Fruit fly (Drosophila melanogaster) whole organism, embryonic: ENCODE results near the gene CG32280.
A peak's percentile ranks its signal among the peaks of the same experiment; 100 is the strongest.

Experiments used
- Aef1 ChIP-seq: fragments of 200-800 bp; sonication (Bioruptor generic); IDR thresholded peaks from 3 replicates; pipeline ENCODE4 v1.3.6; 2022; ENCODE audit warnings: missing biosample characterization, missing genetic modification characterization
- Asciz ChIP-seq: fragments of 200-800 bp; sonication (Bioruptor generic); optimal IDR thresholded peaks from 2 replicates; lab custom pipeline; 2017; ENCODE audit warnings: missing biosample characterization, mild to moderate bottlenecking, missing genetic modification characterization, missing genetic modification reagents
- CG15011 ChIP-seq: fragments of 200-800 bp; sonication (Bioruptor generic); optimal IDR thresholded peaks from 3 replicates; lab custom pipeline; 2018; ENCODE audit warnings: missing biosample characterization, mild to moderate bottlenecking, missing genetic modification characterization
- CG15601 ChIP-seq: fragments of 200-800 bp; sonication (Bioruptor generic); optimal IDR thresholded peaks from 3 replicates; lab custom pipeline; 2019; ENCODE audit warnings: missing biosample characterization, mild to moderate bottlenecking, missing genetic modification characterization, moderate library complexity
- CG16813 ChIP-seq: fragments of 200-800 bp; sonication (Bioruptor generic); IDR thresholded peaks from 3 replicates; pipeline ENCODE4 v1.3.6; 2022; ENCODE audit warnings: missing biosample characterization, missing genetic modification characterization; ENCODE audit not compliant: partially characterized antibody
- CG17612 ChIP-seq: fragments of 200-800 bp; sonication (Bioruptor generic); IDR thresholded peaks from 2 replicates; pipeline ENCODE4 v1.3.6; 2022; ENCODE audit warnings: missing biosample characterization, missing genetic modification characterization
- CG30403 ChIP-seq: fragments of 200-800 bp; sonication (Bioruptor generic); optimal IDR thresholded peaks from 3 replicates; lab custom pipeline; 2016; ENCODE audit warnings: missing biosample characterization, missing genetic modification characterization
- CG32772 ChIP-seq: fragments of 200-800 bp; sonication (Bioruptor generic); IDR thresholded peaks from 2 replicates; pipeline ENCODE4 v1.3.6; 2022; ENCODE audit warnings: missing biosample characterization, missing genetic modification characterization
- CG4328 ChIP-seq: fragments of 200-800 bp; sonication (Bioruptor generic); optimal IDR thresholded peaks from 3 replicates; lab custom pipeline; 2017; ENCODE audit warnings: missing biosample characterization, missing genetic modification reagents, missing genetic modification characterization
- CG43689 ChIP-seq: fragments of 200-800 bp; sonication (Bioruptor generic); IDR thresholded peaks from 2 replicates; pipeline ENCODE4 v1.3.6; 2022; ENCODE audit warnings: missing biosample characterization, missing genetic modification characterization
- CG4404 ChIP-seq: fragments of 200-800 bp; sonication (Bioruptor generic); IDR thresholded peaks from 2 replicates; pipeline ENCODE4 v1.3.6; 2022; ENCODE audit warnings: missing biosample characterization, missing genetic modification characterization
- CG4854 ChIP-seq: fragments of 200-800 bp; sonication (Bioruptor generic); optimal IDR thresholded peaks from 2 replicates; lab custom pipeline; 2016; ENCODE audit warnings: missing biosample characterization, missing genetic modification characterization, inconsistent platforms
- CG6272 ChIP-seq: fragments of 200-800 bp; sonication (Bioruptor generic); IDR thresholded peaks from 2 replicates; pipeline ENCODE4 v1.3.6; 2022; ENCODE audit warnings: missing biosample characterization, missing genetic modification characterization
- CG7928 ChIP-seq: fragments of 200-800 bp; sonication (Bioruptor generic); optimal IDR thresholded peaks from 2 replicates; lab custom pipeline; 2017; ENCODE audit warnings: missing biosample characterization, mild to moderate bottlenecking, missing genetic modification characterization
- CkIIα-i1 ChIP-seq: fragments of 200-800 bp; sonication (Bioruptor generic); IDR thresholded peaks from 2 replicates; pipeline ENCODE4 v1.3.6; 2022; ENCODE audit warnings: missing biosample characterization, missing genetic modification characterization
- Dad ChIP-seq: fragments of 200-800 bp; sonication (Bioruptor generic); optimal IDR thresholded peaks from 3 replicates; lab custom pipeline; 2016; ENCODE audit warnings: missing biosample characterization, missing genetic modification characterization
- Deaf1 ChIP-seq: fragments of 200-800 bp; optimal IDR thresholded peaks from 3 replicates; lab custom pipeline; 2019; ENCODE audit warnings: missing biosample characterization, mild to moderate bottlenecking, missing genetic modification characterization, moderate library complexity
- Fer1 ChIP-seq: fragments of 200-800 bp; sonication (Bioruptor generic); optimal IDR thresholded peaks from 2 replicates; lab custom pipeline; 2017; ENCODE audit warnings: missing biosample characterization, mild to moderate bottlenecking, missing genetic modification characterization
- HLH4C ChIP-seq: fragments of 200-800 bp; sonication (Bioruptor generic); IDR thresholded peaks from 3 replicates; pipeline ENCODE4 v1.3.6; 2022; ENCODE audit warnings: missing biosample characterization, missing genetic modification characterization; ENCODE audit not compliant: partially characterized antibody
- HLH54F ChIP-seq: fragments of 200-800 bp; sonication (Bioruptor generic); optimal IDR thresholded peaks from 3 replicates; lab custom pipeline; 2016; ENCODE audit warnings: missing biosample characterization, missing genetic modification characterization
- MTF-1 ChIP-seq: fragments of 200-800 bp; sonication (Bioruptor generic); optimal IDR thresholded peaks from 2 replicates; lab custom pipeline; 2018; ENCODE audit warnings: missing biosample characterization, mild to moderate bottlenecking, missing genetic modification characterization, borderline replicate concordance
- NC2β ChIP-seq: fragments of 200-800 bp; sonication (Bioruptor generic); optimal IDR thresholded peaks from 2 replicates; lab custom pipeline; 2016; ENCODE audit warnings: missing biosample characterization, missing genetic modification characterization
- Rx ChIP-seq: fragments of 200-800 bp; sonication (Bioruptor generic); IDR thresholded peaks from 2 replicates; pipeline ENCODE4 v1.3.6; 2022; ENCODE audit warnings: missing biosample characterization, missing genetic modification characterization
- Spps ChIP-seq: fragments of 200-800 bp; sonication (Bioruptor generic); optimal IDR thresholded peaks from 2 replicates; lab custom pipeline; 2018; ENCODE audit warnings: missing biosample characterization, mild to moderate bottlenecking, missing genetic modification characterization
- Sry-δ ChIP-seq: fragments of 200-800 bp; sonication (Bioruptor generic); optimal IDR thresholded peaks from 2 replicates; lab custom pipeline; 2016; ENCODE audit warnings: missing biosample characterization, missing genetic modification characterization
- Xbp1 ChIP-seq: fragments of 200-800 bp; sonication (Bioruptor generic); optimal IDR thresholded peaks from 3 replicates; lab custom pipeline; 2016; ENCODE audit warnings: missing biosample characterization, mild to moderate bottlenecking, missing genetic modification characterization
- Xrp1 ChIP-seq: fragments of 200-800 bp; sonication (Bioruptor generic); IDR thresholded peaks from 2 replicates; pipeline ENCODE4 v1.3.6; 2022; ENCODE audit warnings: missing biosample characterization, missing genetic modification characterization
- ac ChIP-seq: fragments of 200-800 bp; sonication (Bioruptor generic); optimal IDR thresholded peaks from 3 replicates; lab custom pipeline; 2017; ENCODE audit warnings: missing biosample characterization, mild to moderate bottlenecking, missing genetic modification characterization
- ase ChIP-seq: fragments of 200-800 bp; sonication (Bioruptor generic); IDR thresholded peaks from 3 replicates; pipeline ENCODE4 v1.3.6; 2022; ENCODE audit warnings: missing biosample characterization, missing genetic modification characterization
- az2 ChIP-seq: fragments of 200-800 bp; sonication (Bioruptor generic); optimal IDR thresholded peaks from 3 replicates; lab custom pipeline; 2016; ENCODE audit warnings: missing biosample characterization, missing genetic modification characterization
- bcd ChIP-seq: fragments of 200-800 bp; sonication (Bioruptor generic); optimal IDR thresholded peaks from 2 replicates; lab custom pipeline; 2017; ENCODE audit warnings: missing biosample characterization, mild to moderate bottlenecking, missing genetic modification characterization
- cato ChIP-seq: fragments of 200-800 bp; sonication (Bioruptor generic); optimal IDR thresholded peaks from 2 replicates; lab custom pipeline; 2016; ENCODE audit warnings: missing biosample characterization, missing genetic modification characterization, borderline replicate concordance
- caup ChIP-seq: fragments of 200-800 bp; sonication (Bioruptor generic); optimal IDR thresholded peaks from 3 replicates; lab custom pipeline; 2017; ENCODE audit warnings: missing biosample characterization, mild to moderate bottlenecking, missing genetic modification characterization, moderate library complexity; ENCODE audit not compliant: severe bottlenecking
- dati ChIP-seq: fragments of 200-800 bp; sonication (Bioruptor generic); IDR thresholded peaks from 2 replicates; pipeline ENCODE4 v1.3.6; 2022; ENCODE audit warnings: missing biosample characterization, missing genetic modification characterization
- dm ChIP-seq: fragments of 200-800 bp; sonication (Bioruptor generic); optimal IDR thresholded peaks from 3 replicates; lab custom pipeline; 2016; ENCODE audit warnings: missing biosample characterization, missing genetic modification characterization
- gcm ChIP-seq: fragments of 200-800 bp; sonication (Bioruptor generic); optimal IDR thresholded peaks from 2 replicates; lab custom pipeline; 2019; ENCODE audit warnings: missing biosample characterization, mild to moderate bottlenecking, missing genetic modification characterization, moderate library complexity
- luna ChIP-seq: fragments of 200-800 bp; sonication (Bioruptor generic); optimal IDR thresholded peaks from 2 replicates; lab custom pipeline; 2016; ENCODE audit warnings: missing biosample characterization, missing genetic modification characterization
- scrt ChIP-seq: fragments of 200-800 bp; sonication (Bioruptor generic); optimal IDR thresholded peaks from 2 replicates; lab custom pipeline; 2018; ENCODE audit warnings: missing biosample characterization, mild to moderate bottlenecking, missing genetic modification characterization, moderate library complexity
- sens-2 ChIP-seq: fragments of 200-800 bp; sonication (Bioruptor generic); IDR thresholded peaks from 2 replicates; pipeline ENCODE4 v1.3.6; 2022; ENCODE audit warnings: missing biosample characterization, missing genetic modification characterization
- sima ChIP-seq: fragments of 200-800 bp; sonication (Bioruptor generic); optimal IDR thresholded peaks from 2 replicates; lab custom pipeline; 2016; ENCODE audit warnings: missing biosample characterization, missing genetic modification characterization
- tin ChIP-seq: fragments of 200-800 bp; sonication (Bioruptor generic); optimal IDR thresholded peaks from 3 replicates; lab custom pipeline; 2016; ENCODE audit warnings: missing biosample characterization, missing genetic modification characterization
- twi ChIP-seq: fragments of 200-800 bp; optimal IDR thresholded peaks from 2 replicates; lab custom pipeline; 2019; ENCODE audit warnings: missing biosample characterization, mild to moderate bottlenecking, missing genetic modification characterization, moderate library complexity
- usp ChIP-seq: fragments of >200 bp; optimal IDR thresholded peaks from 2 replicates; lab custom pipeline; 2017; ENCODE audit warnings: missing biosample characterization, missing genetic modification characterization
- zf30C ChIP-seq: fragments of 200-800 bp; sonication (Bioruptor generic); optimal IDR thresholded peaks from 3 replicates; lab custom pipeline; 2018; ENCODE audit warnings: missing biosample characterization, mild to moderate bottlenecking, missing genetic modification characterization
- zfh1 ChIP-seq: fragments of 200-800 bp; sonication (Bioruptor generic); IDR thresholded peaks from 3 replicates; pipeline ENCODE4 v1.3.6; 2022; ENCODE audit warnings: missing biosample characterization, missing genetic modification characterization

Gene CG32280

DNA sequence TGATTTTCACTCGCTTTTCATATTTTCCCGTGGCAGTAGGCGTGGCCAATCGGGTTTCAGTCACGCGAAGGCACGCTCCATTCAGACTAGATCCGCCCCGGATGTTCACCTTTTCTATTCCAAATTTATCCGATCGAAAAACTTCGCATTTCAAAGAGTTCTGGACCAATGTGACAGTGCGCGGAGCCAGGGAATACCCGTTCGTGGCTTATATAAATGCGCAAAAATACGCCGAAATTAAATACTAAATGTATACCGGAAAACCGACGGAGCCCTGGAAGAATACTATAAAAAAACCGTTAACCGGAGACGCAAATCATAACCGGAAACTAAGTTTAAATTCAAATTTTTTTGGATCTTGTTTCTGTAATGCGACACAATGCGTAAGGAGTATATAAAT, 37.4 kb upstream of the CG32280 start, which contains the start of gene promL (continued):
- TF ChIP-seq dati (GFP tag; lab: Robert Waterston, UW) (no peak), twi (tag; lab: Kevin White, UChicago) (no peak), scrt (GFP tag; lab: Kevin White, UChicago) (peak; percentile 65), NC2β (GFP tag; lab: Kevin White, UChicago) (peak; percentile 83), MTF-1 (GFP tag; lab: Kevin White, UChicago) (peak; percentile 55), cato (GFP tag; lab: Kevin White, UChicago) (no peak), Sry-δ (GFP tag; lab: Kevin White, UChicago) (peak; percentile 47), CG15601 (tag; lab: Kevin White, UChicago) (peak; percentile 71), gcm (peak; percentile 67), CG7928 (GFP tag; lab: Kevin White, UChicago) (peak; percentile 95), CG43689 (GFP tag; lab: Robert Waterston, UW) (no peak), usp (no peak), zf30C (GFP tag; lab: Kevin White, UChicago) (peak; percentile 23), Xbp1 (peak; percentile 33), CG4854 (GFP tag; lab: Kevin White, UChicago) (peak; percentile 18), Aef1 (GFP tag; lab: Robert Waterston, UW) (no peak), zfh1 (GFP tag; lab: Robert Waterston, UW) (peak; percentile 64; the same call in 2 of the 3 replicates), CkIIα-i1 (GFP tag; lab: Robert Waterston, UW) (no peak), CG4404 (no peak), az2 (GFP tag; lab: Kevin White, UChicago) (no peak), CG6272 (GFP tag; lab: Robert Waterston, UW) (no peak), CG15011 (GFP tag; lab: Kevin White, UChicago) (peak; percentile 29), sima (no peak), HLH4C (no peak), ac (GFP tag; lab: Kevin White, UChicago) (no peak), CG17612 (GFP tag; lab: Robert Waterston, UW) (no peak), dm (GFP tag; lab: Kevin White, UChicago) (peak; percentile 53), luna (GFP tag; lab: Kevin White, UChicago) (peak; percentile 15), Asciz (GFP tag; lab: Kevin White, UChicago) (peak; percentile 50), bcd (GFP tag; lab: Kevin White, UChicago) (peak; percentile 79), Rx (no peak), HLH54F (GFP tag; lab: Kevin White, UChicago) (peak; percentile 42), sens-2 (GFP tag; lab: Robert Waterston, UW) (no peak), Xrp1 (GFP tag; lab: Robert Waterston, UW) (peak; percentile 5; the same call in 1 of the 2 replicates), CG32772 (GFP tag; lab: Robert Waterston, UW) (no peak), Dad (GFP tag; lab: Kevin White, UChicago) (peak; percentile 13), CG30403 (peak; percentile 49), caup (GFP tag; lab: Kevin White, UChicago) (peak; percentile 76), Deaf1 (tag; lab: Kevin White, UChicago) (peak; percentile 40), CG4328 (GFP tag; lab: Kevin White, UChicago) (peak; percentile 49), Spps (tag; lab: Kevin White, UChicago) (peak; percentile 14), Fer1 (peak; percentile 80), ase (GFP tag; lab: Robert Waterston, UW) (0 out of 3 replicates have a peak, but pooled peaks have one; percentile 35), CG16813 (no peak), tin (GFP tag; lab: Kevin White, UChicago) (peak; percentile 9)
